Worm (Caenorhabditis elegans) whole organism, L1 larva: ENCODE data around the gene AH6.3.

Experiments used
- C04F5.9 ChIP-seq: sonication (generic microtip); optimal IDR thresholded peaks from 2 replicates; lab custom pipeline; 2016; ENCODE audit warnings: missing genetic modification characterization, missing compliant biosample characterization
- C16A3.4 ChIP-seq: fragments of 150-350 bp; optimal IDR thresholded peaks from 2 replicates; lab custom pipeline; 2014; ENCODE audit warnings: missing biosample characterization, missing genetic modification characterization
- C34B4.2 ChIP-seq: sonication (generic microtip); optimal IDR thresholded peaks from 2 replicates; lab custom pipeline; 2017; ENCODE audit warnings: mild to moderate bottlenecking, missing genetic modification characterization, missing compliant biosample characterization
- aha-1 ChIP-seq: fragments of 150-350 bp; optimal IDR thresholded peaks from 2 replicates; lab custom pipeline; 2014; ENCODE audit warnings: missing biosample characterization, missing genetic modification characterization
- alr-1 ChIP-seq: fragments of 200-800 bp; sonication (Bioruptor generic); optimal IDR thresholded peaks from 2 replicates; lab custom pipeline; 2018; ENCODE audit warnings: borderline replicate concordance, mild to moderate bottlenecking, missing genetic modification characterization, missing compliant biosample characterization
- ama-1 ChIP-seq: fragments of 150-350 bp; optimal IDR thresholded peaks from 2 replicates; lab custom pipeline; 2014
- blmp-1 ChIP-seq: fragments of 150-350 bp; optimal IDR thresholded peaks from 2 replicates; lab custom pipeline; 2014; ENCODE audit warnings: missing biosample characterization, missing genetic modification characterization
- dsc-1 ChIP-seq: sonication (generic microtip); optimal IDR thresholded peaks from 2 replicates; lab custom pipeline; 2016; ENCODE audit warnings: mild to moderate bottlenecking, missing genetic modification characterization, missing compliant biosample characterization
- efl-1 ChIP-seq, 4 experiments: fragments of 150-350 bp; optimal IDR thresholded peaks in 3 of 4; peaks in 1 of 4; 1 replicate in 1 of 4; 2 replicates in 3 of 4; lab custom pipeline; 2014; ENCODE audit warnings: missing biosample characterization in 2 of 4, missing genetic modification characterization in 2 of 4, missing genetic modification reagents in 2 of 4
- efl-3 ChIP-seq: fragments of 200-800 bp; sonication (Bioruptor generic); optimal IDR thresholded peaks from 2 replicates; lab custom pipeline; 2018; ENCODE audit warnings: mild to moderate bottlenecking, missing genetic modification characterization, missing compliant biosample characterization
- egl-13 ChIP-seq: sonication (generic microtip); optimal IDR thresholded peaks from 2 replicates; lab custom pipeline; 2016; ENCODE audit warnings: missing genotype, missing genetic modification reagents, missing genetic modification characterization, missing compliant biosample characterization
- elt-2 ChIP-seq: sonication (generic microtip); optimal IDR thresholded peaks from 2 replicates; lab custom pipeline; 2016; ENCODE audit warnings: missing genetic modification characterization, mild to moderate bottlenecking, inconsistent platforms, missing compliant biosample characterization, missing genetic modification reagents
- fkh-10 ChIP-seq: sonication (generic microtip); optimal IDR thresholded peaks from 2 replicates; lab custom pipeline; 2017; ENCODE audit warnings: missing biosample characterization, missing genetic modification reagents, missing genetic modification characterization
- fos-1 ChIP-seq: fragments of 150-350 bp; optimal IDR thresholded peaks from 2 replicates; lab custom pipeline; 2014; ENCODE audit warnings: missing biosample characterization, missing genetic modification characterization
- grh-1 ChIP-seq: fragments of 200-800 bp; sonication (Bioruptor generic); IDR thresholded peaks from 2 replicates; pipeline ENCODE4 v1.3.6; 2022; ENCODE audit warnings: missing genetic modification reagents, missing genetic modification characterization, missing compliant biosample characterization
- hlh-17 ChIP-seq: fragments of 200-800 bp; sonication (Bioruptor generic); optimal IDR thresholded peaks from 2 replicates; lab custom pipeline; 2018; ENCODE audit warnings: missing genetic modification characterization, mild to moderate bottlenecking, missing compliant biosample characterization, moderate library complexity, borderline replicate concordance
- hlh-4 ChIP-seq: sonication (generic microtip); optimal IDR thresholded peaks from 2 replicates; lab custom pipeline; 2016; ENCODE audit warnings: mild to moderate bottlenecking, missing genetic modification characterization, missing compliant biosample characterization
- isw-1 ChIP-seq: fragments of 200-800 bp; sonication (Bioruptor generic); IDR thresholded peaks from 2 replicates; pipeline ENCODE4 v1.3.6; 2022; ENCODE audit warnings: missing genetic modification characterization, missing compliant biosample characterization
- lin-13 ChIP-seq: fragments of 150-350 bp; optimal IDR thresholded peaks from 2 replicates; lab custom pipeline; 2014; ENCODE audit warnings: missing biosample characterization, missing genetic modification reagents, missing genetic modification characterization
- lin-14 ChIP-seq: fragments of 200-800 bp; sonication (Bioruptor generic); optimal IDR thresholded peaks from 2 replicates; lab custom pipeline; 2018; ENCODE audit warnings: mild to moderate bottlenecking, missing genetic modification characterization, moderate library complexity, missing compliant biosample characterization
- lsy-2 ChIP-seq, 2 experiments: fragments of 150-350 bp; optimal IDR thresholded peaks; 2 replicates each; lab custom pipeline; 2014; ENCODE audit warnings: missing biosample characterization in 2 of 2, missing genetic modification characterization in 2 of 2
- mdl-1 ChIP-seq, 2 experiments: fragments of 150-350 bp; optimal IDR thresholded peaks; 2 replicates each; lab custom pipeline; 2014 to 2017; ENCODE audit warnings: missing biosample characterization in 2 of 2, missing genetic modification characterization in 2 of 2, inconsistent platforms in 1 of 2
- nhr-19 ChIP-seq: fragments of 200-800 bp; sonication (Bioruptor generic); conservative IDR thresholded peaks from 2 replicates; pipeline ENCODE4 v1.3.6; 2022; ENCODE audit warnings: missing genetic modification characterization, missing compliant biosample characterization
- nhr-20 ChIP-seq: sonication (generic microtip); optimal IDR thresholded peaks from 2 replicates; lab custom pipeline; 2016; ENCODE audit warnings: mild to moderate bottlenecking, missing genetic modification characterization, missing compliant biosample characterization
- nhr-237 ChIP-seq: fragments of 150-350 bp; optimal IDR thresholded peaks from 2 replicates; lab custom pipeline; 2014; ENCODE audit warnings: missing biosample characterization, missing genetic modification characterization
- nhr-47 ChIP-seq: sonication (generic microtip); optimal IDR thresholded peaks from 2 replicates; lab custom pipeline; 2016; ENCODE audit warnings: mild to moderate bottlenecking, missing genetic modification characterization, moderate library complexity, missing compliant biosample characterization
- nhr-71 ChIP-seq: sonication (generic microtip); optimal IDR thresholded peaks from 2 replicates; lab custom pipeline; 2016; ENCODE audit warnings: mild to moderate bottlenecking, missing genetic modification characterization, moderate library complexity, missing compliant biosample characterization
- nhr-76 ChIP-seq: sonication (generic microtip); optimal IDR thresholded peaks from 2 replicates; lab custom pipeline; 2017; ENCODE audit warnings: missing biosample characterization, missing genetic modification characterization
- nhr-77 ChIP-seq: fragments of 150-350 bp; optimal IDR thresholded peaks from 2 replicates; lab custom pipeline; 2014; ENCODE audit warnings: missing biosample characterization, missing genetic modification characterization
- nhr-84 ChIP-seq: sonication (generic microtip); optimal IDR thresholded peaks from 2 replicates; lab custom pipeline; 2017; ENCODE audit warnings: missing biosample characterization, missing genetic modification characterization
- nhr-85 ChIP-seq: sonication (generic microtip); peaks from one replicate; lab custom pipeline; 2016; ENCODE audit warnings: missing genetic modification characterization, inconsistent platforms, missing compliant biosample characterization
- nhr-90 ChIP-seq: sonication (generic microtip); optimal IDR thresholded peaks from 2 replicates; lab custom pipeline; 2016; ENCODE audit warnings: mild to moderate bottlenecking, missing genetic modification characterization, missing compliant biosample characterization; ENCODE audit not compliant: poor library complexity
- pax-3 ChIP-seq: fragments of 200-800 bp; sonication (Bioruptor generic); optimal IDR thresholded peaks from 2 replicates; lab custom pipeline; 2018; ENCODE audit warnings: mild to moderate bottlenecking, missing genetic modification characterization, moderate library complexity, missing compliant biosample characterization
- rnt-1 ChIP-seq: sonication (generic microtip); optimal IDR thresholded peaks from 2 replicates; lab custom pipeline; 2016; ENCODE audit warnings: mild to moderate bottlenecking, missing genetic modification characterization, moderate library complexity, missing compliant biosample characterization
- skn-1 ChIP-seq: fragments of 150-350 bp; optimal IDR thresholded peaks from 2 replicates; lab custom pipeline; 2014; ENCODE audit warnings: missing biosample characterization, missing genetic modification characterization
- snpc-4 ChIP-seq: fragments of 150-350 bp; optimal IDR thresholded peaks from 2 replicates; lab custom pipeline; 2014; ENCODE audit warnings: missing biosample characterization, missing genetic modification characterization
- snu-23 ChIP-seq: sonication (generic microtip); optimal IDR thresholded peaks from 2 replicates; lab custom pipeline; 2016; ENCODE audit warnings: missing genetic modification characterization, missing compliant biosample characterization
- sptf-1 ChIP-seq: fragments of 150-350 bp; optimal IDR thresholded peaks from 2 replicates; lab custom pipeline; 2014; ENCODE audit warnings: missing biosample characterization, missing genetic modification characterization
- sup-37 ChIP-seq: fragments of 200-800 bp; sonication (Bioruptor generic); optimal IDR thresholded peaks from 2 replicates; lab custom pipeline; 2018; ENCODE audit warnings: mild to moderate bottlenecking, missing genetic modification characterization, missing compliant biosample characterization
- swsn-7 ChIP-seq: sonication (generic microtip); optimal IDR thresholded peaks from 2 replicates; lab custom pipeline; 2016; ENCODE audit warnings: missing genetic modification characterization, missing compliant biosample characterization
- tbx-2 ChIP-seq: sonication (generic microtip); optimal IDR thresholded peaks from 2 replicates; lab custom pipeline; 2016; ENCODE audit warnings: missing genetic modification characterization, missing compliant biosample characterization
- unc-30 ChIP-seq: sonication (generic microtip); optimal IDR thresholded peaks from 2 replicates; lab custom pipeline; 2017; ENCODE audit warnings: missing biosample characterization, missing genetic modification characterization
- unc-86 ChIP-seq: sonication (generic microtip); optimal IDR thresholded peaks from 2 replicates; lab custom pipeline; 2016; ENCODE audit warnings: missing genetic modification characterization, missing compliant biosample characterization
- vab-15 ChIP-seq: sonication (generic microtip); optimal IDR thresholded peaks from 2 replicates; lab custom pipeline; 2017; ENCODE audit warnings: missing genotype, mild to moderate bottlenecking, missing genetic modification characterization, missing compliant biosample characterization
- xbp-1 ChIP-seq: sonication (generic microtip); optimal IDR thresholded peaks from 2 replicates; lab custom pipeline; 2016; ENCODE audit warnings: missing genetic modification characterization, missing compliant biosample characterization
- ztf-4 ChIP-seq: fragments of 150-350 bp; optimal IDR thresholded peaks from 2 replicates; lab custom pipeline; 2014; ENCODE audit warnings: missing biosample characterization, missing genetic modification characterization

Gene AH6.3

DNA sequence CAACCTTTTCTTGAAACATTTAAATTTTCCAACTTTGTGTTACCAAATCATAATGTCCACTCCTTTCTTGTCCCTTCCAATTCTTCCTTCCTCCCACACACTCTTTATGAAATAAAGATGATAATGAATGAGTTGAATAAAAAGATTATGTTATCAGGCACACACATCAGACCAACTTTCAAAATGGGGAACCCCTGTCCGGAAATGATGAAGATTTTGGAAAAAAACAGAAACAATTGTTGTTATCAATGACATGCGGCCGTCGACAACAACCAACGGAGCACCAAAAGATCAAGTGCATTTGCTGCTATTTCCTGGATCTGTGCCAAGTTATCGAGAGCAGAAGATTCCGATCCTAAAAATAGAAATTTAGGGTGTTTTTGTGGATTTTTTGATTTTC is 35.5 kb upstream of the AH6.3 start:
- TF ChIP-seq mdl-1 (tag; optimal IDR thresholded peaks at IDR 0.05; lab: Kevin White, UChicago) (no peak), efl-1 (optimal IDR thresholded peaks at IDR 0.05; lab: Kevin White, UChicago) (no peak), efl-1 (GFP tag; optimal IDR thresholded peaks at IDR 0.05 in 1 of 2; lab: Kevin White, UChicago) (peak in 1 of 2 experiments; percentile 33), elt-2 (tag; lab: Kevin White, UChicago) (peak; percentile 41)
- TF ChIP-seq, all 84 proteins: peak for 2

DNA sequence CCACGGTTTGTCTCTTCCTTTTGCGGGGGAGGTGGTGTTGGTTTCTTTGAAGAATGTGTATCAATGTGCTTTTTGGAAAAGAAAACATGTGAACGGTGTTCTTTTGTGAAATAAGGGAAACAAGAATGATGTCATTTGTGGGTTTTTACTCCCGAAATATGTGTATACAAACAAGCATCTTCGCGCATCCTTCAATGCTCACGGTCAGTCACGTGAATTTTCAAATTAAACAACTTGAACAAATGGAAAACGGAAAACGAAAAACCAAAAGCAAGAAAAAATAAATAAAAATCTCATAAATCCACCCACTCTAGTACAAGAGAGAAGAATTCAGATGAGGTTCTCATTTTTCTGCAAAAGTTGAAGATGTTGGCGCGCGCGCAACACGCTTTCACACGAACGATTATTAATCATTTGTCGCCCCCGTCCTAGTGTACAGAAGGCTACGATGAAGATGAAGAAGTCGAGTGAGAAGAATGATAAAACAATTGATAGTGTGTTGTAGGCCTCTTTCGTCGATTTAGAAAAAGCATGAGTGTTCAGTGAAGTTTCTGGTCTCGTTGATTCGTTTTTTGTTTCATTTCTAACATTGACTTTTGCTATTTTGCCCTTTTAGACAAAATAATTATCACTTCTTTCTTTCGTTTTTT is 33.6 kb upstream of the AH6.3 start:
- peak; percentile 12 for TF ChIP-seq nhr-71 (tag; lab: Kevin White, UChicago)
- TF ChIP-seq blmp-1 (tag; lab: Kevin White, UChicago), result peak; percentile 45
- TF ChIP-seq tbx-2, result peak; percentile 22
- peak; percentile 59 for TF ChIP-seq lin-14 (GFP tag; lab: Kevin White, UChicago)
- no peak for TF ChIP-seq unc-30 (tag; lab: Kevin White, UChicago)
- TF ChIP-seq C34B4.2 (tag; lab: Kevin White, UChicago), result no peak

DNA sequence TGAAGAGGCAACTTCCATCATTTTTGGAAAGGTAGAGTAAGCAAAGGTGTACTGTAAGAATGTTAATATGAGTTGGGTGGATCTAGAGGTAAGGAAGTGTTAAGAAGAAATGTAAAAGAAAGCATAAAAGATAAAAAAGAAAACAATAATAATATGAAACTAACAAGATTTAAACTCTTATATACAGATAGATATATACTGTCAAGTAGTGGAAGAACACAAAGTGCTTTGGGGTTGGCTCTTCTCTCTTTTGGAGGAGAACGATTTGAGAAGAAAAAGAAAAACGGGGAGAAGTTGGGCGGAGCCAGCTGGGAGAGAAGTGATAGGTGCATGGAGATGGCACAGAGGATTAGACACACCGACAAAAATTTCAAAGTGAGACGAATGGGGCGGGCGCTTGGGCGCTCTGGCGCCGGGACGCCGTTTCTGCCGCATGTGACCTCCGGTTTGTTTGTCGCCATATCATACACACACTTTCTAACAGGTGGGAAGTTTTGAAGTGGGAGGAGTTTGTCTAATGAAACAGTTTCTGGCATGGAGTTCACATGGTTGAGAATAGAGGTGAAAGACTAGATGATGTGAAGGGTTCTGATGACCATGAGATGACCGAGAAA is 31.4 kb upstream of the AH6.3 start, which contains the start of gene T19H5.4:
TSS of gene T19H5.4 (minus strand) at position 51 of the 614 bp plus-strand sequence.
- TF ChIP-seq isw-1 (GFP tag; lab: Robert Waterston, UW) (no peak), aha-1 (tag; lab: Kevin White, UChicago) (no peak), ama-1 (lab: Kevin White, UChicago) (no peak), unc-86 (tag; lab: Kevin White, UChicago) (no peak), swsn-7 (tag; lab: Kevin White, UChicago) (peak; percentile 26), nhr-85 (peak; percentile 94), sptf-1 (tag; lab: Kevin White, UChicago) (no peak), fkh-10 (GFP tag; lab: Kevin White, UChicago) (no peak), hlh-4 (tag; lab: Kevin White, UChicago) (no peak), blmp-1 (tag; lab: Kevin White, UChicago) (peak; percentile 64), dsc-1 (no peak), nhr-47 (tag; lab: Kevin White, UChicago) (peak; percentile 44), nhr-237 (tag; lab: Kevin White, UChicago) (no peak), sup-37 (GFP tag; lab: Kevin White, UChicago) (no peak), xbp-1 (tag; lab: Kevin White, UChicago) (peak; percentile 18), snu-23 (GFP tag; lab: Kevin White, UChicago) (peak; percentile 66), C04F5.9 (tag; lab: Kevin White, UChicago) (no peak), alr-1 (tag; lab: Kevin White, UChicago) (no peak), vab-15 (tag; lab: Kevin White, UChicago) (no peak), nhr-20 (peak; percentile 85), unc-30 (tag; lab: Kevin White, UChicago) (no peak), nhr-19 (GFP tag; lab: Robert Waterston, UW) (peak; percentile 61), nhr-77 (tag; lab: Kevin White, UChicago) (no peak), efl-3 (GFP tag; lab: Kevin White, UChicago) (no peak), nhr-90 (peak; percentile 74), C16A3.4 (tag; lab: Kevin White, UChicago) (peak; percentile 37), nhr-76 (tag; lab: Kevin White, UChicago) (no peak), tbx-2 (peak; percentile 76), fos-1 (tag; lab: Kevin White, UChicago) (no peak), elt-2 (tag; lab: Kevin White, UChicago) (peak; percentile 65), skn-1 (tag; lab: Kevin White, UChicago) (peak; percentile 34), egl-13 (tag; lab: Kevin White, UChicago) (no peak), lin-13 (peak; percentile 44), mdl-1 (tag; optimal IDR thresholded peaks at IDR 0.05; lab: Kevin White, UChicago) (peak in 1 of 2 experiments; percentile 73), lsy-2 (tag; optimal IDR thresholded peaks at IDR 0.05; lab: Kevin White, UChicago) (peak; percentile 11 to 32), snpc-4 (tag; lab: Kevin White, UChicago) (no peak), nhr-84 (tag; lab: Kevin White, UChicago) (no peak), ztf-4 (tag; lab: Kevin White, UChicago) (no peak), hlh-17 (GFP tag; lab: Kevin White, UChicago) (no peak), pax-3 (no peak), grh-1 (GFP tag; lab: Robert Waterston, UW) (peak; percentile 40; the same call in 1 of the 2 replicates), rnt-1 (tag; lab: Kevin White, UChicago) (peak; percentile 38), efl-1 (optimal IDR thresholded peaks at IDR 0.05; lab: Kevin White, UChicago) (peak; percentile 8 to 11), efl-1 (GFP tag; optimal IDR thresholded peaks at IDR 0.05 in 1 of 2; lab: Kevin White, UChicago) (peak in 1 of 2 experiments; percentile 90)
